Fruit fly (Drosophila melanogaster): ENCODE measurements around the gene CG43703.
A peak's percentile ranks its signal among the peaks of the same experiment; 100 is the strongest.

Gene CG43703

DNA sequence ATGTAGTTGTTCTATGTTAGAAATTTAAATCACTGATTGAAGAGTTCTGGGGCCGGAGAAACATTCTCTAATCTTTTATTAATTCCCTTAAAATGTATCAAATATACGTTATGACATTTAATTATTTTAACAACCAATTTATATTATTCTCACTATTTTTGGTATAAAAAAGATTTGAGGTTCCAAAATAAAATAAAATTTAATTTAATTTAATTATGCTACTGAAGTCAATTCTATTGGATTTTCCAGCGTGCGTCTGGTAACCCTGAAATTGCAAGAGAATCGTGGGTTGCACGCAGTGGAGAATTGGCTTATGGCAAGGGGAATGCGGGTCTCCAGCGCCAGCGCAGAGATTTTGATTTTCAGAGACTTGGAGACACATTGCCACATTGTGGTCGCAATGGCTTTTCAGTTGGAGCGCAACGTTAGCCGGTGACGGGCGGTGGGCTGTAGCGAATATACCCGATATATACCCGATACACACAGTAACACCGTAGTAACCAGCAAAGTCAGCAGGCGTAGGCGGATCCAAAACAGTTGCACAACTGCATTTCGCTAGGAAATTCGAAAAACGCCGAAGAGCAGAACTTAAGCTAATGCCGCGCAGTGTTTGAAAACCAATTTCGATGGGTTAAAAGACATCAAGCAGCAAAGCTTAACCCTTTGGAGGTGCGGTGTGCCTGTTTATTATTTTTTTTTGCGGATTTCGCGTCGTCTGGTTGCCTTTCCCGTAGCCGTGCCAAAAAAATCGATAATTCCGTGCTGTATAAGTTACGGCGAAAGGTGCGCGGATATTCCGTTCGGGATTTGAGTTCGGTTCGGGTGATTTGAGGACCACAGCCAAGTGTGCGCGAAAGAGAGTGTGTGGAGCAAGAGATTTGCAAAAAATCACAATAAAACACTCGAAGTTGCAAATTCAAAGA lies 40.2 kb downstream of the CG43703 start (continued):
- 0 out of 2 replicates have a peak, but pooled peaks have one; percentile 11 for TF ChIP-seq CG4360 (GFP tag; IDR thresholded peaks at IDR 0.05)
- TF ChIP-seq salm (tag; optimal IDR thresholded peaks at IDR 0.05): no peak
- TF ChIP-seq Blimp-1 (GFP tag; optimal IDR thresholded peaks at IDR 0.05): peak; percentile 59
- no peak for TF ChIP-seq CG12219 (GFP tag; optimal IDR thresholded peaks at IDR 0.05)
- TF ChIP-seq CG12299 (tag; optimal IDR thresholded peaks at IDR 0.05): no peak
- TF ChIP-seq gsb-n (tag; optimal IDR thresholded peaks at IDR 0.05): peak; percentile 46
- no peak for TF ChIP-seq CG1832 (GFP tag; optimal IDR thresholded peaks at IDR 0.05)
- peak; percentile 16 for TF ChIP-seq Nf-YC (tag; optimal IDR thresholded peaks at IDR 0.05)
- no peak for TF ChIP-seq her (GFP tag; optimal IDR thresholded peaks at IDR 0.05)
- no peak for TF ChIP-seq CG17829 (tag; optimal IDR thresholded peaks at IDR 0.05)
- no peak for TF ChIP-seq mirr (GFP tag; optimal IDR thresholded peaks at IDR 0.05)
- TF ChIP-seq nom (GFP tag; optimal IDR thresholded peaks at IDR 0.05): no peak
- TF ChIP-seq esg (GFP tag; conservative IDR thresholded peaks at IDR 0.05): no peak; the same call in 1 of the 2 replicates
- TF ChIP-seq CG6689 (GFP tag; IDR thresholded peaks at IDR 0.05): peak; percentile 4; the same call in 1 of the 2 replicates
- peak; percentile 91 for TF ChIP-seq crol (GFP tag; IDR thresholded peaks at IDR 0.05)
- TF ChIP-seq CG12071 (GFP tag; optimal IDR thresholded peaks at IDR 0.05): no peak
- no peak for TF ChIP-seq CG10431 (GFP tag; optimal IDR thresholded peaks at IDR 0.05)
- TF ChIP-seq CG6813 (GFP tag; optimal IDR thresholded peaks at IDR 0.05): peak; percentile 14
- no peak for TF ChIP-seq TFAM (GFP tag; optimal IDR thresholded peaks at IDR 0.05)
- no peak for TF ChIP-seq tll (GFP tag; optimal IDR thresholded peaks at IDR 0.05)
- TF ChIP-seq CG10979 (tag; optimal IDR thresholded peaks at IDR 0.05): peak; percentile 64
- TF ChIP-seq CG8388 (GFP tag; optimal IDR thresholded peaks at IDR 0.05): peak; percentile 53
- no peak for TF ChIP-seq CG11560 (tag; IDR thresholded peaks at IDR 0.05)
- no peak for TF ChIP-seq Nf-YB (GFP tag; optimal IDR thresholded peaks at IDR 0.05)
- TF ChIP-seq CG6791 (GFP tag; IDR thresholded peaks at IDR 0.05; ENCODE audit: partially characterized antibody): no peak
- TF ChIP-seq trh (GFP tag; optimal IDR thresholded peaks at IDR 0.05): no peak
- no peak for TF ChIP-seq sd (tag; optimal IDR thresholded peaks at IDR 0.05)
- TF ChIP-seq phol (tag; optimal IDR thresholded peaks at IDR 0.05): peak; percentile 68
- no peak for TF ChIP-seq jing (GFP tag; optimal IDR thresholded peaks at IDR 0.05)
- peak; percentile 43 for TF ChIP-seq bbx (GFP tag; IDR thresholded peaks at IDR 0.05; ENCODE audit: partially characterized antibody)
- TF ChIP-seq CG2889 (GFP tag; IDR thresholded peaks at IDR 0.05): no peak
- no peak for TF ChIP-seq prd (optimal IDR thresholded peaks at IDR 0.05)
- TF ChIP-seq prd (GFP tag; IDR thresholded peaks at IDR 0.05): no peak; the same call in 2 of the 3 replicates
- no peak for TF ChIP-seq kay (GFP tag; optimal IDR thresholded peaks at IDR 0.05)
- no peak for TF ChIP-seq Dfd (GFP tag; optimal IDR thresholded peaks at IDR 0.05)
- TF ChIP-seq CG17568 (GFP tag; optimal IDR thresholded peaks at IDR 0.05): no peak
- TF ChIP-seq CG16813 (GFP tag; IDR thresholded peaks at IDR 0.05; ENCODE audit: partially characterized antibody): no peak
- no peak for TF ChIP-seq CG8089 (GFP tag; optimal IDR thresholded peaks at IDR 0.05)
- peak; percentile 20 for TF ChIP-seq CG1233 (GFP tag; optimal IDR thresholded peaks at IDR 0.05)
- no peak for TF ChIP-seq CG18476 (GFP tag; optimal IDR thresholded peaks at IDR 0.05)
- TF ChIP-seq dmrt99B (tag; optimal IDR thresholded peaks at IDR 0.05): peak; percentile 46
- TF ChIP-seq Ssrp (tag; optimal IDR thresholded peaks at IDR 0.05): peak; percentile 41
- TF ChIP-seq CG31388 (GFP tag; optimal IDR thresholded peaks at IDR 0.05): no peak
- TF ChIP-seq ab (GFP tag; optimal IDR thresholded peaks at IDR 0.05): no peak
- no peak for TF ChIP-seq Poxn (GFP tag; IDR thresholded peaks at IDR 0.05)
- TF ChIP-seq wdn (GFP tag; IDR thresholded peaks at IDR 0.05): no peak
- no peak for TF ChIP-seq dysf (GFP tag; IDR thresholded peaks at IDR 0.05)
- peak; percentile 64 for TF ChIP-seq CG9437 (GFP tag; optimal IDR thresholded peaks at IDR 0.05)

Measured in whole organism, embryonic.